Worm (Caenorhabditis elegans): ENCODE results near the gene EEED8.18.

ce11 chrII:5426054-5426453, 13.6 kb upstream of the EEED8.18 start:
- TF ChIP-seq zip-5 (tag; optimal IDR thresholded peaks at IDR 0.05) (no peak), dmd-4 (tag; optimal IDR thresholded peaks at IDR 0.05; ENCODE audit: borderline replicate concordance) (no peak), pha-2 (tag; optimal IDR thresholded peaks at IDR 0.05) (no peak), ama-1 (optimal IDR thresholded peaks at IDR 0.05) (no peak), ets-4 (tag; optimal IDR thresholded peaks at IDR 0.05) (no peak)
